Worm (Caenorhabditis elegans): ENCODE results near the gene sdf-9.
A peak's percentile ranks its signal among the peaks of the same experiment; 100 is the strongest.

Gene sdf-9

ce11 chrV:20752609-20753102, 45.4 kb upstream of the sdf-9 start, which contains the start of gene pha-4 (continued):
- TF ChIP-seq snpc-1.2 (GFP tag; IDR thresholded peaks at IDR 0.05), result 0 out of 2 replicates have a peak, but pooled peaks have one; percentile 28
- TF ChIP-seq php-3 (GFP tag; IDR thresholded peaks at IDR 0.05), result peak; percentile 68

- TF ChIP-seq daf-19 (GFP tag; conservative IDR thresholded peaks at IDR 0.05), result no peak
- no peak for TF ChIP-seq daf-16 (GFP tag; optimal IDR thresholded peaks at IDR 0.05)
- peak; percentile 41 for TF ChIP-seq daf-16 (tag; optimal IDR thresholded peaks at IDR 0.05)
- TF ChIP-seq nhr-111 (GFP tag; optimal IDR thresholded peaks at IDR 0.05), result no peak
- TF ChIP-seq mxl-3 (GFP tag; optimal IDR thresholded peaks at IDR 0.05), result no peak
- no peak for TF ChIP-seq lin-13 (GFP tag; optimal IDR thresholded peaks at IDR 0.05)
- no peak for TF ChIP-seq pha-4 (GFP tag; IDR thresholded peaks at IDR 0.05)
- peak; percentile 72 for TF ChIP-seq pha-4 (tag; optimal IDR thresholded peaks at IDR 0.05)
- TF ChIP-seq ceh-28 (tag; optimal IDR thresholded peaks at IDR 0.05), result peak; percentile 9
- no peak for TF ChIP-seq egl-27 (tag; optimal IDR thresholded peaks at IDR 0.05)
- peak; percentile 15 for TF ChIP-seq hlh-11 (tag; optimal IDR thresholded peaks at IDR 0.05)
- peak; percentile 67 for TF ChIP-seq pqm-1 (tag; optimal IDR thresholded peaks at IDR 0.05)
Observed at ce11 chrV:20753838-20754503, 44.0 kb upstream of the sdf-9 start.

- TF ChIP-seq daf-16 (GFP tag; optimal IDR thresholded peaks at IDR 0.05), result no peak
- peak; percentile 6 for TF ChIP-seq daf-16 (tag; optimal IDR thresholded peaks at IDR 0.05)
- TF ChIP-seq ceh-44 (GFP tag; IDR thresholded peaks at IDR 0.05), result no peak
- TF ChIP-seq ceh-62 (tag; optimal IDR thresholded peaks at IDR 0.05), result no peak
- no peak for TF ChIP-seq daf-19 (GFP tag; conservative IDR thresholded peaks at IDR 0.05)
- no peak for TF ChIP-seq tag-97 (GFP tag; IDR thresholded peaks at IDR 0.05)
- TF ChIP-seq aha-1 (tag), result peak; percentile 69
- no peak for TF ChIP-seq ztf-7 (tag; optimal IDR thresholded peaks at IDR 0.05)
- no peak for TF ChIP-seq nhr-237 (tag; optimal IDR thresholded peaks at IDR 0.05)
- TF ChIP-seq nhr-10 (tag; optimal IDR thresholded peaks at IDR 0.05), result no peak
- no peak for TF ChIP-seq madf-9 (GFP tag; conservative IDR thresholded peaks at IDR 0.05)
- no peak for TF ChIP-seq Y75B8A.6 (GFP tag; IDR thresholded peaks at IDR 0.05)
- no peak for TF ChIP-seq Y48G9A.11 (GFP tag; IDR thresholded peaks at IDR 0.05)
- TF ChIP-seq fos-1 (tag; optimal IDR thresholded peaks at IDR 0.05), result no peak
- TF ChIP-seq spr-3 (GFP tag; optimal IDR thresholded peaks at IDR 0.05), result no peak
- no peak for TF ChIP-seq attf-4 (tag; optimal IDR thresholded peaks at IDR 0.05)
- peak; percentile 21 for TF ChIP-seq dve-1 (tag; optimal IDR thresholded peaks at IDR 0.05; ENCODE audit: insufficient read depth)
- TF ChIP-seq pha-4 (GFP tag; IDR thresholded peaks at IDR 0.05), result peak; percentile 6; the same call in 1 of the 2 replicates
- peak; percentile 81 for TF ChIP-seq pha-4 (tag; optimal IDR thresholded peaks at IDR 0.05)
- TF ChIP-seq set-16 (GFP tag; IDR thresholded peaks at IDR 0.05), result no peak
Observed at ce11 chrV:20755494-20755893, 42.5 kb upstream of the sdf-9 start.

DNA sequence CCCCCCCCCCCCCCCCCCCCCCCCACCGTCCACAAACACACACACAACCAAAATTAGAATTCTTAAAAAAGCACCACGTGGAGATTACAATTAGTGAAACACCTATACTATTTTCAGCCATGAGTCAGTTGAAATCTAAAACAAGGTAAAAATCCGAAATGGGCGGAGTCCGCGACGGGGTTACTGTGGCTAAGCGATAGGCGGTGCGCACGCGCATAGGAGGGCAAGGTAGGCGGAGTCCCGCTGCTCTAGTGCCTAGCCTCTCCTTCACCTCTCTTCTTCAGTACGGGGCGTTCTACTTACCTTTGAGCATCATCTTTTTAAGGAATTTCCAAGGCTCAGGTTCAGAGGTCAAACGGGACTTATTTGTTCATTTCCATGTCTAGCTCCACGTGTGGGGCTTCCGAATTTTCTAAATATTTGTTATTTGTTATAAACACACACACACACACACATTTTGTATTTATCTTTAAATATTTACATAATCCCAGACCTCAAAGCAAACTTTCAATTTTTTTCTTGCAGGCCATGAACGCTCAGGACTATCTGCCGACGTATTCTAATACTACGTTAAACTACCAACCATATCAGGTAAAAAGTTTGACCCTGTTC, 41.5 kb upstream of the sdf-9 start:
- TF ChIP-seq F44E2.7 (GFP tag; IDR thresholded peaks at IDR 0.05) (0 out of 2 replicates have a peak, but pooled peaks have one; percentile 43), lir-3 (tag; optimal IDR thresholded peaks at IDR 0.05) (no peak), set-16 (GFP tag; IDR thresholded peaks at IDR 0.05) (peak; percentile 38; the same call in 1 of the 2 replicates), zip-11 (GFP tag; IDR thresholded peaks at IDR 0.05) (no peak), pha-4 (GFP tag; IDR thresholded peaks at IDR 0.05) (no peak), pha-4 (tag; optimal IDR thresholded peaks at IDR 0.05) (peak; percentile 89)

- TF ChIP-seq lin-15B (tag; optimal IDR thresholded peaks at IDR 0.05) (no peak), php-3 (GFP tag; IDR thresholded peaks at IDR 0.05) (0 out of 2 replicates have a peak, but pooled peaks have one; percentile 21), egl-27 (tag; optimal IDR thresholded peaks at IDR 0.05) (no peak), set-16 (GFP tag; IDR thresholded peaks at IDR 0.05) (peak; percentile 62; the same call in 1 of the 2 replicates), nhr-237 (tag; optimal IDR thresholded peaks at IDR 0.05) (no peak), egl-43 (GFP tag; IDR thresholded peaks at IDR 0.05) (0 out of 2 replicates have a peak, but pooled peaks have one; percentile 36), ctbp-1 (GFP tag; IDR thresholded peaks at IDR 0.05) (no peak), ceh-28 (tag; optimal IDR thresholded peaks at IDR 0.05) (no peak)
Observed at ce11 chrV:20757255-20757654, 40.8 kb upstream of the sdf-9 start.
